Worm (Caenorhabditis elegans): ENCODE measurements around the gene sox-3.

The sox-3 gene

ce11 chrX:14708176-14708642 lies 15.4 kb upstream of the sox-3 start:
- TF ChIP-seq lin-13 (tag; optimal IDR thresholded peaks at IDR 0.05) (peak; percentile 53), nhr-237 (tag; optimal IDR thresholded peaks at IDR 0.05) (peak; percentile 52), lin-32 (GFP tag; optimal IDR thresholded peaks at IDR 0.05) (peak; percentile 48), sptf-1 (tag; optimal IDR thresholded peaks at IDR 0.05) (peak; percentile 83), M03D4.4 (tag; optimal IDR thresholded peaks at IDR 0.05) (peak; percentile 17), bed-3 (GFP tag; optimal IDR thresholded peaks at IDR 0.05) (no peak), mls-2 (tag; optimal IDR thresholded peaks at IDR 0.05) (peak; percentile 84), mep-1 (tag; optimal IDR thresholded peaks at IDR 0.05) (peak; percentile 81), ham-2 (GFP tag; optimal IDR thresholded peaks at IDR 0.05) (peak; percentile 93), pha-4 (tag; optimal IDR thresholded peaks at IDR 0.05) (peak; percentile 55), hlh-1 (tag; optimal IDR thresholded peaks at IDR 0.05) (peak; percentile 37), unc-120 (tag; optimal IDR thresholded peaks at IDR 0.05; ENCODE audit: poor library complexity, severe bottlenecking) (peak; percentile 68), sem-2 (GFP tag; optimal IDR thresholded peaks at IDR 0.05) (peak; percentile 32), cnd-1 (tag; optimal IDR thresholded peaks at IDR 0.05) (peak; percentile 60), nhr-28 (tag; optimal IDR thresholded peaks at IDR 0.05) (no peak), ztf-11 (tag; optimal IDR thresholded peaks at IDR 0.05) (peak; percentile 69), ces-1 (GFP tag; optimal IDR thresholded peaks at IDR 0.05) (peak; percentile 75), flh-1 (GFP tag; optimal IDR thresholded peaks at IDR 0.05) (no peak), tbx-8 (GFP tag; optimal IDR thresholded peaks at IDR 0.05) (peak; percentile 0), zip-8 (tag; optimal IDR thresholded peaks at IDR 0.05) (no peak), unc-62 (GFP tag; optimal IDR thresholded peaks at IDR 0.05) (peak; percentile 80), elt-1 (tag; optimal IDR thresholded peaks at IDR 0.05; ENCODE audit: borderline replicate concordance, insufficient read depth) (no peak), nhr-12 (tag; optimal IDR thresholded peaks at IDR 0.05) (no peak), lsy-2 (tag; optimal IDR thresholded peaks at IDR 0.05) (peak; percentile 76), nhr-2 (tag; optimal IDR thresholded peaks at IDR 0.05) (peak; percentile 33), drap-1 (GFP tag; optimal IDR thresholded peaks at IDR 0.05) (peak; percentile 62), elt-3 (tag; optimal IDR thresholded peaks at IDR 0.05) (peak; percentile 2), ceh-43 (GFP tag; optimal IDR thresholded peaks at IDR 0.05) (no peak), ceh-39 (tag; optimal IDR thresholded peaks at IDR 0.05) (peak; percentile 86)

- TF ChIP-seq cnd-1 (tag; optimal IDR thresholded peaks at IDR 0.05) = no peak
- TF ChIP-seq nhr-76 (tag; optimal IDR thresholded peaks at IDR 0.05) = no peak
- no peak for TF ChIP-seq mls-2 (tag; optimal IDR thresholded peaks at IDR 0.05)
- peak; percentile 33 for TF ChIP-seq unc-62 (GFP tag; optimal IDR thresholded peaks at IDR 0.05)
- TF ChIP-seq sem-2 (GFP tag; optimal IDR thresholded peaks at IDR 0.05) = no peak
- TF ChIP-seq pha-4 (tag; optimal IDR thresholded peaks at IDR 0.05) = no peak
- TF ChIP-seq drap-1 (GFP tag; optimal IDR thresholded peaks at IDR 0.05) = no peak
- TF ChIP-seq mep-1 (tag; optimal IDR thresholded peaks at IDR 0.05) = no peak
- TF ChIP-seq ham-2 (GFP tag; optimal IDR thresholded peaks at IDR 0.05) = no peak
- no peak for TF ChIP-seq nhr-28 (tag; optimal IDR thresholded peaks at IDR 0.05)
- no peak for TF ChIP-seq blmp-1 (tag; optimal IDR thresholded peaks at IDR 0.05)
- no peak for TF ChIP-seq bed-3 (GFP tag; optimal IDR thresholded peaks at IDR 0.05)
- TF ChIP-seq ces-1 (GFP tag; optimal IDR thresholded peaks at IDR 0.05) = peak; percentile 33
- TF ChIP-seq nhr-12 (tag; optimal IDR thresholded peaks at IDR 0.05) = no peak
- TF ChIP-seq nhr-2 (tag; optimal IDR thresholded peaks at IDR 0.05) = no peak
Observed at ce11 chrX:14706698-14707285, 14.0 kb upstream of the sox-3 start, which contains the start of gene tmem-184. TSS of gene tmem-184 (minus strand) at chrX:14706861.

- TF ChIP-seq unc-62 (GFP tag; optimal IDR thresholded peaks at IDR 0.05) (no peak), ceh-83 (GFP tag; optimal IDR thresholded peaks at IDR 0.05) (no peak), ham-2 (GFP tag; optimal IDR thresholded peaks at IDR 0.05) (no peak), mab-5 (tag; optimal IDR thresholded peaks at IDR 0.05) (no peak), mls-2 (tag; optimal IDR thresholded peaks at IDR 0.05) (no peak), unc-39 (tag; optimal IDR thresholded peaks at IDR 0.05) (no peak), sptf-1 (tag; optimal IDR thresholded peaks at IDR 0.05) (no peak), nhr-28 (tag; optimal IDR thresholded peaks at IDR 0.05) (no peak), cnd-1 (tag; optimal IDR thresholded peaks at IDR 0.05) (no peak), drap-1 (GFP tag; optimal IDR thresholded peaks at IDR 0.05) (no peak), ztf-11 (tag; optimal IDR thresholded peaks at IDR 0.05) (no peak), zip-8 (tag; optimal IDR thresholded peaks at IDR 0.05) (no peak), ces-1 (GFP tag; optimal IDR thresholded peaks at IDR 0.05) (no peak), nhr-12 (tag; optimal IDR thresholded peaks at IDR 0.05) (no peak), nhr-76 (tag; optimal IDR thresholded peaks at IDR 0.05) (no peak), lsy-2 (tag; optimal IDR thresholded peaks at IDR 0.05) (no peak), blmp-1 (tag; optimal IDR thresholded peaks at IDR 0.05) (no peak)
Observed at ce11 chrX:14704933-14705332, 12.1 kb upstream of the sox-3 start.

Data from whole organism, mixed stage, embryonic.